Fruit fly (Drosophila melanogaster) whole organism, embryonic: ENCODE data around the gene CG9133.
A peak's percentile ranks its signal among the peaks of the same experiment; 100 is the strongest.

Source experiments
- ATbp ChIP-seq: fragments of 200-800 bp; sonication (Bioruptor generic); optimal IDR thresholded peaks from 2 replicates; lab custom pipeline; 2017; ENCODE audit warnings: missing biosample characterization, mild to moderate bottlenecking, missing genetic modification characterization, missing genetic modification reagents
- B-H1 ChIP-seq: fragments of 200-800 bp; sonication (Bioruptor generic); IDR thresholded peaks from 3 replicates; pipeline ENCODE4 v1.3.6; 2022; ENCODE audit warnings: missing biosample characterization, missing genetic modification characterization
- Bgb ChIP-seq: fragments of 200-800 bp; sonication (Bioruptor generic); IDR thresholded peaks from 2 replicates; pipeline ENCODE4 v1.3.6; 2022; ENCODE audit warnings: missing biosample characterization, missing genetic modification characterization; ENCODE audit not compliant: partially characterized antibody
- CG12155 ChIP-seq: fragments of 200-800 bp; sonication (Bioruptor generic); optimal IDR thresholded peaks from 3 replicates; lab custom pipeline; 2016; ENCODE audit warnings: missing biosample characterization, missing genetic modification characterization
- CG13296 ChIP-seq: fragments of 200-800 bp; sonication (Bioruptor generic); optimal IDR thresholded peaks from 3 replicates; lab custom pipeline; 2018; ENCODE audit warnings: missing biosample characterization, mild to moderate bottlenecking, missing genetic modification characterization
- CG14441 ChIP-seq: fragments of 200-800 bp; sonication (Bioruptor generic); IDR thresholded peaks from 2 replicates; pipeline ENCODE4 v1.3.6; 2022; ENCODE audit warnings: missing biosample characterization, missing genetic modification characterization
- CG14965 ChIP-seq: fragments of 200-800 bp; sonication (Bioruptor generic); optimal IDR thresholded peaks from 2 replicates; lab custom pipeline; 2016; ENCODE audit warnings: missing biosample characterization, missing genetic modification characterization, borderline replicate concordance
- CG1602 ChIP-seq: fragments of 200-800 bp; sonication (Bioruptor generic); optimal IDR thresholded peaks from 3 replicates; lab custom pipeline; 2016; ENCODE audit warnings: missing biosample characterization, missing genetic modification characterization
- CG17568 ChIP-seq: fragments of 200-800 bp; sonication (Bioruptor generic); optimal IDR thresholded peaks from 2 replicates; lab custom pipeline; 2018; ENCODE audit warnings: missing biosample characterization, mild to moderate bottlenecking, missing genetic modification characterization, moderate library complexity
- CG17612 ChIP-seq: fragments of 200-800 bp; sonication (Bioruptor generic); IDR thresholded peaks from 2 replicates; pipeline ENCODE4 v1.3.6; 2022; ENCODE audit warnings: missing biosample characterization, missing genetic modification characterization
- CG17802 ChIP-seq: fragments of 200-800 bp; sonication (Bioruptor generic); optimal IDR thresholded peaks from 2 replicates; lab custom pipeline; 2018; ENCODE audit warnings: missing biosample characterization, mild to moderate bottlenecking, missing genetic modification characterization, moderate library complexity
- CG1832 ChIP-seq: fragments of 200-800 bp; sonication (Bioruptor generic); optimal IDR thresholded peaks from 2 replicates; lab custom pipeline; 2017; ENCODE audit warnings: missing biosample characterization, mild to moderate bottlenecking, missing genetic modification characterization, inconsistent platforms
- CG18476 ChIP-seq: fragments of 200-800 bp; sonication (Bioruptor generic); optimal IDR thresholded peaks from 2 replicates; lab custom pipeline; 2016; ENCODE audit warnings: missing biosample characterization, mild to moderate bottlenecking, missing genetic modification characterization
- CG31388 ChIP-seq: fragments of 200-800 bp; sonication (Bioruptor generic); optimal IDR thresholded peaks from 2 replicates; lab custom pipeline; 2016; ENCODE audit warnings: missing biosample characterization, missing genetic modification characterization
- CG32772 ChIP-seq: fragments of 200-800 bp; sonication (Bioruptor generic); IDR thresholded peaks from 2 replicates; pipeline ENCODE4 v1.3.6; 2022; ENCODE audit warnings: missing biosample characterization, missing genetic modification characterization
- CG3281 ChIP-seq: fragments of 200-800 bp; sonication (Bioruptor generic); optimal IDR thresholded peaks from 3 replicates; lab custom pipeline; 2017; ENCODE audit warnings: missing biosample characterization, mild to moderate bottlenecking, missing genetic modification characterization
- CG33213 ChIP-seq: fragments of 200-800 bp; sonication (Bioruptor generic); optimal IDR thresholded peaks from 3 replicates; lab custom pipeline; 2016; ENCODE audit warnings: missing biosample characterization, missing genetic modification characterization
- CG3407 ChIP-seq: fragments of 200-800 bp; sonication (Bioruptor generic); optimal IDR thresholded peaks from 2 replicates; lab custom pipeline; 2018; ENCODE audit warnings: missing biosample characterization, mild to moderate bottlenecking, missing genetic modification characterization
- CG4424 ChIP-seq: fragments of 200-800 bp; sonication (Bioruptor generic); optimal IDR thresholded peaks from 3 replicates; lab custom pipeline; 2016; ENCODE audit warnings: missing biosample characterization, missing genetic modification characterization
- CG7271 ChIP-seq: fragments of 200-800 bp; sonication (Bioruptor generic); optimal IDR thresholded peaks from 2 replicates; lab custom pipeline; 2018; ENCODE audit warnings: missing biosample characterization, mild to moderate bottlenecking, missing genetic modification characterization, moderate library complexity
- CG7839 ChIP-seq: fragments of 200-800 bp; sonication (Bioruptor generic); optimal IDR thresholded peaks from 3 replicates; lab custom pipeline; 2018; ENCODE audit warnings: missing biosample characterization, mild to moderate bottlenecking, missing genetic modification characterization, moderate library complexity
- CG8281 ChIP-seq: fragments of 200-800 bp; sonication (Bioruptor generic); optimal IDR thresholded peaks from 2 replicates; lab custom pipeline; 2018; ENCODE audit warnings: missing biosample characterization, mild to moderate bottlenecking, missing genetic modification characterization, moderate library complexity
- CG9437 ChIP-seq: fragments of 200-800 bp; sonication (Bioruptor generic); optimal IDR thresholded peaks from 2 replicates; lab custom pipeline; 2018; ENCODE audit warnings: missing biosample characterization, mild to moderate bottlenecking, missing genetic modification characterization
- D19B ChIP-seq: fragments of 200-800 bp; sonication (Bioruptor generic); optimal IDR thresholded peaks from 2 replicates; lab custom pipeline; 2017; ENCODE audit warnings: missing biosample characterization, mild to moderate bottlenecking, missing genetic modification characterization
- E2f2 ChIP-seq: fragments of 200-800 bp; sonication (Bioruptor generic); IDR thresholded peaks from 2 replicates; pipeline ENCODE4 v1.3.6; 2022; ENCODE audit warnings: missing biosample characterization, missing genetic modification characterization
- ERR ChIP-seq: fragments of 200-800 bp; sonication (Bioruptor generic); optimal IDR thresholded peaks from 2 replicates; lab custom pipeline; 2016; ENCODE audit warnings: missing biosample characterization, missing genetic modification characterization
- Fer3 ChIP-seq: fragments of 200-800 bp; sonication (Bioruptor generic); optimal IDR thresholded peaks from 2 replicates; lab custom pipeline; 2018; ENCODE audit warnings: missing biosample characterization, mild to moderate bottlenecking, missing genetic modification characterization, moderate library complexity
- HLH3B ChIP-seq: fragments of 200-800 bp; sonication (Bioruptor generic); IDR thresholded peaks from 2 replicates; pipeline ENCODE4 v1.3.6; 2022; ENCODE audit warnings: missing biosample characterization, missing genetic modification characterization
- Hmr ChIP-seq: fragments of 200-800 bp; sonication (Bioruptor generic); optimal IDR thresholded peaks from 3 replicates; lab custom pipeline; 2017; ENCODE audit warnings: mild to moderate bottlenecking, missing biosample characterization, missing genetic modification reagents, missing genetic modification characterization
- Hr39 ChIP-seq: fragments of >200 bp; optimal IDR thresholded peaks from 2 replicates; lab custom pipeline; 2017
- MESR4 ChIP-seq: fragments of 200-800 bp; sonication (Bioruptor generic); optimal IDR thresholded peaks from 2 replicates; lab custom pipeline; 2018; ENCODE audit warnings: missing biosample characterization, mild to moderate bottlenecking, missing genetic modification characterization, moderate library complexity
- Myb ChIP-seq: fragments of 200-800 bp; sonication (Bioruptor generic); optimal IDR thresholded peaks from 2 replicates; lab custom pipeline; 2016; ENCODE audit warnings: missing biosample characterization, missing genetic modification characterization
- Scr ChIP-seq: fragments of 200-800 bp; sonication (Bioruptor generic); IDR thresholded peaks from 2 replicates; pipeline ENCODE4 v1.3.6; 2022; ENCODE audit warnings: missing biosample characterization, missing genetic modification characterization; ENCODE audit not compliant: partially characterized antibody
- Sry-δ ChIP-seq: fragments of 200-800 bp; sonication (Bioruptor generic); optimal IDR thresholded peaks from 2 replicates; lab custom pipeline; 2016; ENCODE audit warnings: missing biosample characterization, missing genetic modification characterization
- Ssrp ChIP-seq: fragments of 200-800 bp; sonication (Bioruptor generic); optimal IDR thresholded peaks from 2 replicates; lab custom pipeline; 2018; ENCODE audit warnings: missing biosample characterization, mild to moderate bottlenecking, missing genetic modification characterization, moderate library complexity
- ab ChIP-seq: fragments of 200-800 bp; sonication (Bioruptor generic); optimal IDR thresholded peaks from 2 replicates; lab custom pipeline; 2016; ENCODE audit warnings: missing biosample characterization, missing genetic modification characterization
- ato ChIP-seq: fragments of 200-800 bp; sonication (Bioruptor generic); IDR thresholded peaks from 2 replicates; pipeline ENCODE4 v1.3.6; 2022; ENCODE audit warnings: missing biosample characterization, missing genetic modification characterization; ENCODE audit not compliant: partially characterized antibody
- bcd ChIP-seq: fragments of 200-800 bp; sonication (Bioruptor generic); optimal IDR thresholded peaks from 2 replicates; lab custom pipeline; 2017; ENCODE audit warnings: missing biosample characterization, mild to moderate bottlenecking, missing genetic modification characterization
- dati ChIP-seq: fragments of 200-800 bp; sonication (Bioruptor generic); IDR thresholded peaks from 2 replicates; pipeline ENCODE4 v1.3.6; 2022; ENCODE audit warnings: missing biosample characterization, missing genetic modification characterization
- eve ChIP-seq, 2 experiments: fragments of >200 bp; optimal IDR thresholded peaks; 2 replicates each; lab custom pipeline; 2017; ENCODE audit warnings: missing biosample characterization in 2 of 2, missing genetic modification characterization in 2 of 2
- fru ChIP-seq: fragments of >200 bp; optimal IDR thresholded peaks from 2 replicates; lab custom pipeline; 2017
- jumu ChIP-seq: fragments of 200-800 bp; sonication (Bioruptor generic); optimal IDR thresholded peaks from 3 replicates; lab custom pipeline; 2016; ENCODE audit warnings: missing biosample characterization, missing genetic modification characterization
- lab ChIP-seq: fragments of 200-800 bp; sonication (Bioruptor generic); optimal IDR thresholded peaks from 3 replicates; lab custom pipeline; 2017; ENCODE audit warnings: missing biosample characterization, missing genetic modification characterization, mild to moderate bottlenecking, moderate library complexity, missing genetic modification reagents
- mirr ChIP-seq: fragments of 200-800 bp; sonication (Bioruptor generic); optimal IDR thresholded peaks from 3 replicates; lab custom pipeline; 2018; ENCODE audit warnings: missing biosample characterization, mild to moderate bottlenecking, missing genetic modification characterization
- oc ChIP-seq: fragments of 200-800 bp; sonication (Bioruptor generic); optimal IDR thresholded peaks from 2 replicates; lab custom pipeline; 2018; ENCODE audit warnings: missing biosample characterization, mild to moderate bottlenecking, missing genetic modification characterization, moderate library complexity
- sens ChIP-seq: fragments of 200-800 bp; sonication (Bioruptor generic); peaks from one replicate; lab custom pipeline; 2016; ENCODE audit warnings: missing biosample characterization, missing genetic modification characterization
- stc ChIP-seq: fragments of 200-800 bp; sonication (Bioruptor generic); IDR thresholded peaks from 2 replicates; pipeline ENCODE4 v1.3.6; 2022; ENCODE audit warnings: missing biosample characterization, missing genetic modification characterization
- ttk ChIP-seq: fragments of 200-800 bp; sonication (Bioruptor generic); IDR thresholded peaks from 2 replicates; pipeline ENCODE4 v2.1.2; 2022; ENCODE audit warnings: missing biosample characterization, missing genetic modification characterization
- unpg ChIP-seq: fragments of 200-800 bp; sonication (Bioruptor generic); optimal IDR thresholded peaks from 3 replicates; lab custom pipeline; 2018; ENCODE audit warnings: missing biosample characterization, mild to moderate bottlenecking, missing genetic modification characterization, moderate library complexity
- usp ChIP-seq: fragments of >200 bp; optimal IDR thresholded peaks from 2 replicates; lab custom pipeline; 2017; ENCODE audit warnings: missing biosample characterization, missing genetic modification characterization
- wdn ChIP-seq: fragments of 200-800 bp; sonication (Bioruptor generic); IDR thresholded peaks from 2 replicates; pipeline ENCODE4 v1.3.6; 2022; ENCODE audit warnings: missing biosample characterization, missing genetic modification characterization

The CG9133 gene

dm6 chr3L:1300076-1300635, 48.3 kb downstream of the CG9133 start (continued):
- TF ChIP-seq CG12155 (GFP tag; lab: Kevin White, UChicago), result peak; percentile 76
- TF ChIP-seq CG4424 (GFP tag; lab: Kevin White, UChicago), result peak; percentile 62
- no peak for TF ChIP-seq ab (GFP tag; lab: Kevin White, UChicago)
- TF ChIP-seq wdn (GFP tag; lab: Robert Waterston, UW), result peak; percentile 67
- peak; percentile 29 for TF ChIP-seq CG17802 (tag; lab: Kevin White, UChicago)
- TF ChIP-seq CG3407, result peak; percentile 74
- TF ChIP-seq E2f2 (GFP tag; lab: Robert Waterston, UW), result peak; percentile 59
- TF ChIP-seq CG14965 (GFP tag; lab: Kevin White, UChicago), result no peak
- TF ChIP-seq ato (GFP tag; lab: Robert Waterston, UW), result no peak
- TF ChIP-seq CG17568 (GFP tag; lab: Kevin White, UChicago), result no peak
- TF ChIP-seq HLH3B, result peak; percentile 83
- TF ChIP-seq mirr, result peak; percentile 25
- peak; percentile 79 for TF ChIP-seq Hmr (GFP tag; lab: Kevin White, UChicago)
- peak; percentile 68 for TF ChIP-seq CG9437 (GFP tag; lab: Kevin White, UChicago)
- no peak for TF ChIP-seq Sry-δ
- peak; percentile 82 for TF ChIP-seq Ssrp (tag; lab: Kevin White, UChicago)
- no peak for TF ChIP-seq CG1832 (GFP tag; lab: Kevin White, UChicago)
- TF ChIP-seq dati (GFP tag; lab: Robert Waterston, UW), result 0 out of 2 replicates have a peak, but pooled peaks have one; percentile 11
- peak; percentile 18 for TF ChIP-seq D19B (GFP tag; lab: Kevin White, UChicago)
- TF ChIP-seq bcd (GFP tag; lab: Kevin White, UChicago), result peak; percentile 79
- no peak for TF ChIP-seq MESR4 (GFP tag; lab: Kevin White, UChicago)
- TF ChIP-seq CG18476, result peak; percentile 69
- no peak; the same call in 1 of the 2 replicates for TF ChIP-seq CG17612
- TF ChIP-seq lab (GFP tag; lab: Kevin White, UChicago), result peak; percentile 88
- TF ChIP-seq Bgb (GFP tag; lab: Robert Waterston, UW), result no peak
- TF ChIP-seq stc (GFP tag; lab: Robert Waterston, UW), result peak; percentile 74
- peak; percentile 71 for TF ChIP-seq CG14441 (GFP tag; lab: Robert Waterston, UW)
- peak; percentile 80 for TF ChIP-seq CG1602 (GFP tag; lab: Kevin White, UChicago)
- no peak for TF ChIP-seq jumu (GFP tag; lab: Kevin White, UChicago)
- no peak for TF ChIP-seq Scr (GFP tag; lab: Robert Waterston, UW)
- no peak for TF ChIP-seq Hr39
- TF ChIP-seq unpg (GFP tag; lab: Kevin White, UChicago), result peak; percentile 88
- TF ChIP-seq oc, result peak; percentile 78
- no peak for TF ChIP-seq usp (GFP tag; lab: Kevin White, UChicago)
- no peak for TF ChIP-seq ERR (GFP tag; lab: Kevin White, UChicago)
- peak; percentile 8 for TF ChIP-seq CG33213
- peak; percentile 62; the same call in 1 of the 3 replicates for TF ChIP-seq B-H1 (GFP tag; lab: Robert Waterston, UW)
- TF ChIP-seq CG8281 (tag; lab: Kevin White, UChicago), result peak; percentile 59
- peak; percentile 89 for TF ChIP-seq CG7839
- peak; percentile 48 for TF ChIP-seq ttk (GFP tag; lab: Robert Waterston, UW)
- TF ChIP-seq sens, result peak; percentile 88
- TF ChIP-seq CG31388 (GFP tag; lab: Kevin White, UChicago), result peak; percentile 48
- TF ChIP-seq eve (GFP tag; optimal IDR thresholded peaks at IDR 0.05; lab: Kevin White, UChicago), result no peak
- TF ChIP-seq Myb (GFP tag; lab: Kevin White, UChicago), result no peak
- TF ChIP-seq CG13296 (GFP tag; lab: Kevin White, UChicago), result peak; percentile 30
- TF ChIP-seq CG32772 (GFP tag; lab: Robert Waterston, UW), result peak; percentile 71
- peak; percentile 84 for TF ChIP-seq CG3281 (GFP tag; lab: Kevin White, UChicago)
- TF ChIP-seq fru (lab: Kevin White, UChicago), result no peak
- TF ChIP-seq CG7271 (tag; lab: Kevin White, UChicago), result no peak
- peak; percentile 84 for TF ChIP-seq ATbp (GFP tag; lab: Kevin White, UChicago)
- TF ChIP-seq Fer3 (tag; lab: Kevin White, UChicago), result peak; percentile 81
